Worm (Caenorhabditis elegans): ENCODE measurements around the gene tag-325.

tag-325 gene

DNA sequence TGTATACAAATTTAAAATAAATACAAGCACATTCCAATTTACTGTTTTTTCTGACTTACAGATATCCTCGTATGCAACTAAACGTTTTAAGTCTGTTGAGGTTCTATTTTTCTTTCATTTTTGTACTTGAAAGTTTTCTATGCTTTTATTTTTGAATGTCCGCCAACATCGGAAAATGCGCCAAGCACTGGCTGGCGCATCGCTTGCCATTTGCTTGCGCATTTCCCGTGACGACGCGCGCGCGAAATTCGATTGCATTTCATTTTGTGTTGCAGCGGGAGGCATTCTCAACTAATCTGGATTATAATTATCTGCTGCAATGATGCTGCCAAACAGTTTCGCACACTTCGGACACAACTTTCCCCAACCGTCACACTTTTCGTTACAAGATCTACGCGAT is 39.7 kb upstream of the tag-325 start, which contains the start of gene fbxl-2 (continued):
- no peak for TF ChIP-seq unc-62 (GFP tag; optimal IDR thresholded peaks at IDR 0.05)
- TF ChIP-seq B0336.3 (GFP tag; IDR thresholded peaks at IDR 0.05): peak; percentile 95
- TF ChIP-seq mel-28 (tag; optimal IDR thresholded peaks at IDR 0.05; ENCODE audit: borderline replicate concordance): no peak
- peak; percentile 86 for TF ChIP-seq ceh-91 (GFP tag; IDR thresholded peaks at IDR 0.05)
- peak; percentile 78 for TF ChIP-seq gei-17 (GFP tag; optimal IDR thresholded peaks at IDR 0.05)
- TF ChIP-seq Y56A3A.18 (GFP tag; IDR thresholded peaks at IDR 0.05): peak; percentile 88
- peak; percentile 91 for TF ChIP-seq K11D2.4 (GFP tag; IDR thresholded peaks at IDR 0.05)
- peak; percentile 90 for TF ChIP-seq hmg-20 (GFP tag; IDR thresholded peaks at IDR 0.05)
- peak; percentile 22 for TF ChIP-seq ccch-3 (GFP tag; optimal IDR thresholded peaks at IDR 0.05)
- TF ChIP-seq ztf-28 (GFP tag; IDR thresholded peaks at IDR 0.05): peak; percentile 87; the same call in 1 of the 2 replicates
- TF ChIP-seq akir-1 (GFP tag; optimal IDR thresholded peaks at IDR 0.05): peak; percentile 16
- 0 out of 2 replicates have a peak, but pooled peaks have one; percentile 73 for TF ChIP-seq egl-18 (GFP tag; IDR thresholded peaks at IDR 0.05)
- TF ChIP-seq D2030.7 (GFP tag; IDR thresholded peaks at IDR 0.05): peak; percentile 89
- TF ChIP-seq lsy-27 (tag; optimal IDR thresholded peaks at IDR 0.05; ENCODE audit: borderline replicate concordance, insufficient read depth): no peak
- TF ChIP-seq K12H6.12 (tag; optimal IDR thresholded peaks at IDR 0.05): peak; percentile 85
- TF ChIP-seq nfya-2 (GFP tag; IDR thresholded peaks at IDR 0.05): 0 out of 2 replicates have a peak, but pooled peaks have one; percentile 65
- TF ChIP-seq madf-8 (GFP tag; conservative IDR thresholded peaks at IDR 0.05): peak; percentile 84
- no peak for TF ChIP-seq snpc-1.1 (tag; optimal IDR thresholded peaks at IDR 0.05; ENCODE audit: insufficient read depth)
- TF ChIP-seq tlf-1 (GFP tag; optimal IDR thresholded peaks at IDR 0.05): peak; percentile 96
- peak; percentile 97 for TF ChIP-seq Y53G8AR.9 (GFP tag; conservative IDR thresholded peaks at IDR 0.05)
- TF ChIP-seq B0035.1 (tag; optimal IDR thresholded peaks at IDR 0.05): peak; percentile 67
- no peak for TF ChIP-seq mxl-1 (tag; optimal IDR thresholded peaks at IDR 0.05)
- TF ChIP-seq let-607 (tag; optimal IDR thresholded peaks at IDR 0.05): peak; percentile 54 to 83
- peak; percentile 96 for TF ChIP-seq mcd-1 (GFP tag; IDR thresholded peaks at IDR 0.05)
- TF ChIP-seq efl-1 (GFP tag; optimal IDR thresholded peaks at IDR 0.05): peak; percentile 96
- peak; percentile 83 for TF ChIP-seq F23B12.7 (tag; optimal IDR thresholded peaks at IDR 0.05; ENCODE audit: insufficient read depth)
- peak; percentile 74 for TF ChIP-seq tbp1 (GFP tag; optimal IDR thresholded peaks at IDR 0.05)
- peak; percentile 96 for TF ChIP-seq nfyb-1 (GFP tag; IDR thresholded peaks at IDR 0.05)
- no peak for TF ChIP-seq F57A8.1 (GFP tag; optimal IDR thresholded peaks at IDR 0.05)
- TF ChIP-seq ceh-27 (GFP tag; optimal IDR thresholded peaks at IDR 0.05): peak; percentile 93
- 0 out of 2 replicates have a peak, but pooled peaks have one; percentile 26 for TF ChIP-seq ztf-6 (GFP tag; IDR thresholded peaks at IDR 0.05)
- peak; percentile 7 for TF ChIP-seq ztf-3 (GFP tag; optimal IDR thresholded peaks at IDR 0.05)
- peak; percentile 92 for TF ChIP-seq ZK185.1 (tag; optimal IDR thresholded peaks at IDR 0.05; ENCODE audit: poor library complexity, severe bottlenecking)
- TF ChIP-seq lir-1 (GFP tag; conservative IDR thresholded peaks at IDR 0.05): peak; percentile 92
- TF ChIP-seq F52B5.7 (tag; optimal IDR thresholded peaks at IDR 0.05): peak; percentile 59
- TF ChIP-seq lsl-1 (GFP tag; optimal IDR thresholded peaks at IDR 0.05): peak; percentile 85
- peak; percentile 83 for TF ChIP-seq ceh-100 (GFP tag; IDR thresholded peaks at IDR 0.05)
- TF ChIP-seq T26A5.8 (tag; optimal IDR thresholded peaks at IDR 0.05): no peak
- TF ChIP-seq rcor-1 (GFP tag; IDR thresholded peaks at IDR 0.05): peak; percentile 92
- TF ChIP-seq Y79H2A.3 (GFP tag; conservative IDR thresholded peaks at IDR 0.05): no peak
- peak; percentile 85 for TF ChIP-seq let-526 (GFP tag; IDR thresholded peaks at IDR 0.05)
- peak; percentile 82 for TF ChIP-seq atf-7 (tag; optimal IDR thresholded peaks at IDR 0.05)
- peak; percentile 71 for TF ChIP-seq Y67H2A.10 (GFP tag; conservative IDR thresholded peaks at IDR 0.05)
- peak; percentile 91 for TF ChIP-seq repo-1 (tag; optimal IDR thresholded peaks at IDR 0.05)
- peak; percentile 81; the same call in 1 of the 2 replicates for TF ChIP-seq F39B2.1 (GFP tag; IDR thresholded peaks at IDR 0.05)
- peak; percentile 78 for TF ChIP-seq lin-26 (GFP tag; IDR thresholded peaks at IDR 0.05)
- TF ChIP-seq sptf-2 (GFP tag; optimal IDR thresholded peaks at IDR 0.05): no peak

Data from whole organism, young adult.